Fruit fly (Drosophila melanogaster): ENCODE measurements around the gene CG31342.

Gene CG31342

dm6 chr3R:12985828-12986530 is at the start of gene CG31342 (continued):
- TF ChIP-seq YL-1 (GFP tag; optimal IDR thresholded peaks at IDR 0.05) (peak; percentile 88), phol (tag; optimal IDR thresholded peaks at IDR 0.05) (peak; percentile 99)

DNA sequence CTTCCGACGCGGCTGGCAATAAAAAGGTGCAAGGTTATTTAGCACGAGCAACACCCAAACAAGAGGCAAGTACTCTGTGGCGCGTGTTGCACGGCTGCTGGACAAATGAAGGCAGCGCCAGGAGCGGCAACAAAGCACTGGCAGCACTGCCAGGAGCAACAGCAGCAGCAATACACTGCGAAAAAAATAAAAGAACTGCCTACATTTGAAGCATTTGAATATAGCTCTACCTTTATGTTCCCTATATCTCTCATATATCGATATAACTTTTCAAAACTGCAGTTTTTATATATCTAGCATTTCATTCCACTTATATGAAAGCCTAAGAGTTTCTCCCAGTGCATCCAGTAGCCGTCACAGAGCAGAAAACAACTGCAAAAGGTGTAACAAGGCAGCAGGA is 28.5 kb upstream of the CG31342 start:
- TF ChIP-seq cad (GFP tag; optimal IDR thresholded peaks at IDR 0.05): no peak
- no peak for TF ChIP-seq bab2 (GFP tag; optimal IDR thresholded peaks at IDR 0.05)
- TF ChIP-seq CG7839 (tag; optimal IDR thresholded peaks at IDR 0.05): no peak
- TF ChIP-seq chif (GFP tag; optimal IDR thresholded peaks at IDR 0.05): peak in 1 of 2 experiments; percentile 3
- TF ChIP-seq fd64A (GFP tag; optimal IDR thresholded peaks at IDR 0.05): no peak
- 0 out of 2 replicates have a peak, but pooled peaks have one; percentile 13 for TF ChIP-seq CG6689 (GFP tag; IDR thresholded peaks at IDR 0.05)
- no peak for TF ChIP-seq CG12104 (GFP tag; optimal IDR thresholded peaks at IDR 0.05)
- no peak for TF ChIP-seq CG11398 (GFP tag; optimal IDR thresholded peaks at IDR 0.05)
- no peak for TF ChIP-seq wor (GFP tag; IDR thresholded peaks at IDR 0.05)
- TF ChIP-seq CG10274 (GFP tag; optimal IDR thresholded peaks at IDR 0.05): no peak
- no peak for TF ChIP-seq prd (optimal IDR thresholded peaks at IDR 0.05)
- peak; percentile 42; the same call in 1 of the 3 replicates for TF ChIP-seq prd (GFP tag; IDR thresholded peaks at IDR 0.05)
- TF ChIP-seq aop (GFP tag; IDR thresholded peaks at IDR 0.05): no peak
- no peak for TF ChIP-seq CG10366 (GFP tag; IDR thresholded peaks at IDR 0.05)
- TF ChIP-seq peb (GFP tag; IDR thresholded peaks at IDR 0.05): no peak
- TF ChIP-seq gem (tag; optimal IDR thresholded peaks at IDR 0.05): peak; percentile 2
- 0 out of 3 replicates have a peak, but pooled peaks have one; percentile 13 for TF ChIP-seq row (GFP tag; IDR thresholded peaks at IDR 0.05)
- no peak for TF ChIP-seq CG17568 (GFP tag; optimal IDR thresholded peaks at IDR 0.05)
- TF ChIP-seq sr (GFP tag; IDR thresholded peaks at IDR 0.05): no peak
- TF ChIP-seq sens (GFP tag): peak; percentile 47
- TF ChIP-seq CG17361 (GFP tag; IDR thresholded peaks at IDR 0.05): no peak
- no peak for TF ChIP-seq nau (GFP tag; optimal IDR thresholded peaks at IDR 0.05)

dm6 chr3R:12960227-12960626 is 25.6 kb upstream of the CG31342 start:
- no peak for TF ChIP-seq run (tag; optimal IDR thresholded peaks at IDR 0.05)
- TF ChIP-seq CG10959 (GFP tag; IDR thresholded peaks at IDR 0.05): 0 out of 2 replicates have a peak, but pooled peaks have one; percentile 5
- no peak for TF ChIP-seq Atf3 (GFP tag; optimal IDR thresholded peaks at IDR 0.05)
- TF ChIP-seq chinmo (GFP tag; IDR thresholded peaks at IDR 0.05; ENCODE audit: partially characterized antibody): peak; percentile 77; the same call in 1 of the 4 replicates
- TF ChIP-seq exex (tag; optimal IDR thresholded peaks at IDR 0.05): peak; percentile 62
- TF ChIP-seq gce (GFP tag; IDR thresholded peaks at IDR 0.05): 0 out of 3 replicates have a peak, but pooled peaks have one; percentile 17
- TF ChIP-seq crol (GFP tag; IDR thresholded peaks at IDR 0.05): no peak
- TF ChIP-seq slbo (GFP tag; IDR thresholded peaks at IDR 0.05): no peak
- no peak for TF ChIP-seq CG17829 (tag; optimal IDR thresholded peaks at IDR 0.05)
- TF ChIP-seq corto (GFP tag; optimal IDR thresholded peaks at IDR 0.05): peak; percentile 18
- TF ChIP-seq peb (GFP tag; IDR thresholded peaks at IDR 0.05): no peak
- no peak for TF ChIP-seq ERR (GFP tag; optimal IDR thresholded peaks at IDR 0.05)
- TF ChIP-seq tx (GFP tag; optimal IDR thresholded peaks at IDR 0.05): no peak
- TF ChIP-seq CG15514 (GFP tag; optimal IDR thresholded peaks at IDR 0.05): no peak
- no peak for TF ChIP-seq trem (tag; optimal IDR thresholded peaks at IDR 0.05)
- TF ChIP-seq Opbp (GFP tag; IDR thresholded peaks at IDR 0.05; ENCODE audit: partially characterized antibody): no peak
- TF ChIP-seq CG18764 (GFP tag; optimal IDR thresholded peaks at IDR 0.05): no peak
- 0 out of 2 replicates have a peak, but pooled peaks have one; percentile 29 for TF ChIP-seq sens-2 (GFP tag; IDR thresholded peaks at IDR 0.05)
- TF ChIP-seq Ada2b (GFP tag; IDR thresholded peaks at IDR 0.05): no peak
- TF ChIP-seq B-H2 (GFP tag; optimal IDR thresholded peaks at IDR 0.05): no peak
- no peak for TF ChIP-seq CG5953 (GFP tag; IDR thresholded peaks at IDR 0.05)
- TF ChIP-seq GATAe (GFP tag; conservative IDR thresholded peaks at IDR 0.05): peak; percentile 46; the same call in 1 of the 2 replicates
- no peak for TF ChIP-seq NFAT (GFP tag; IDR thresholded peaks at IDR 0.05)
- no peak for TF ChIP-seq CG43689 (GFP tag; IDR thresholded peaks at IDR 0.05)
- no peak for TF ChIP-seq Sin3A (optimal IDR thresholded peaks at IDR 0.05)
- no peak for TF ChIP-seq Elba2 (GFP tag; optimal IDR thresholded peaks at IDR 0.05)
- TF ChIP-seq grn (GFP tag; optimal IDR thresholded peaks at IDR 0.05): peak; percentile 35
